Fruit fly (Drosophila melanogaster) whole organism, embryonic: ENCODE measurements around the gene ckd.
A peak's percentile ranks its signal among the peaks of the same experiment; 100 is the strongest.

ENCODE experiments used
- Antp ChIP-seq: fragments of 200-800 bp; sonication (Bioruptor generic); optimal IDR thresholded peaks from 3 replicates; lab custom pipeline; 2016; ENCODE audit warnings: missing biosample characterization, missing genetic modification characterization
- Bteb2 ChIP-seq: fragments of 200-800 bp; sonication (Bioruptor generic); optimal IDR thresholded peaks from 2 replicates; lab custom pipeline; 2016; ENCODE audit warnings: missing biosample characterization, missing genetic modification characterization
- CG10147 ChIP-seq: fragments of 200-800 bp; sonication (Bioruptor generic); optimal IDR thresholded peaks from 2 replicates; lab custom pipeline; 2019; ENCODE audit warnings: missing biosample characterization, mild to moderate bottlenecking, missing genetic modification characterization, moderate library complexity
- CG11560 ChIP-seq: fragments of 200-800 bp; sonication (Bioruptor generic); IDR thresholded peaks from 3 replicates; pipeline ENCODE4 v1.3.6; 2022; ENCODE audit warnings: missing biosample characterization, missing genetic modification characterization
- CG12071 ChIP-seq: fragments of 200-800 bp; sonication (Bioruptor generic); optimal IDR thresholded peaks from 3 replicates; lab custom pipeline; 2018; ENCODE audit warnings: missing biosample characterization, mild to moderate bottlenecking, missing genetic modification characterization
- CG13287 ChIP-seq: fragments of 200-800 bp; sonication (Bioruptor generic); IDR thresholded peaks from 2 replicates; pipeline ENCODE4 v1.3.6; 2022; ENCODE audit warnings: missing biosample characterization, missing genetic modification characterization; ENCODE audit not compliant: partially characterized antibody
- CG18599 ChIP-seq: fragments of 200-800 bp; sonication (Bioruptor generic); optimal IDR thresholded peaks from 3 replicates; lab custom pipeline; 2017; ENCODE audit warnings: missing biosample characterization, missing genetic modification characterization, mild to moderate bottlenecking, moderate library complexity, missing genetic modification reagents
- CG31365 ChIP-seq: fragments of 200-800 bp; sonication (Bioruptor generic); optimal IDR thresholded peaks from 2 replicates; lab custom pipeline; 2018; ENCODE audit warnings: missing biosample characterization, mild to moderate bottlenecking, missing genetic modification characterization
- CG3407 ChIP-seq: fragments of 200-800 bp; sonication (Bioruptor generic); optimal IDR thresholded peaks from 2 replicates; lab custom pipeline; 2018; ENCODE audit warnings: missing biosample characterization, mild to moderate bottlenecking, missing genetic modification characterization
- CG4328 ChIP-seq: fragments of 200-800 bp; sonication (Bioruptor generic); optimal IDR thresholded peaks from 3 replicates; lab custom pipeline; 2017; ENCODE audit warnings: missing biosample characterization, missing genetic modification reagents, missing genetic modification characterization
- CG6765 ChIP-seq: fragments of 200-800 bp; sonication (Bioruptor generic); optimal IDR thresholded peaks from 3 replicates; lab custom pipeline; 2017; ENCODE audit warnings: missing biosample characterization, mild to moderate bottlenecking, missing genetic modification characterization
- CG8359 ChIP-seq: fragments of 200-800 bp; sonication (Bioruptor generic); optimal IDR thresholded peaks from 2 replicates; lab custom pipeline; 2017; ENCODE audit warnings: missing biosample characterization, mild to moderate bottlenecking, missing genetic modification characterization, borderline replicate concordance
- CG8388 ChIP-seq: fragments of 200-800 bp; sonication (Bioruptor generic); optimal IDR thresholded peaks from 2 replicates; lab custom pipeline; 2019; ENCODE audit warnings: missing biosample characterization, mild to moderate bottlenecking, missing genetic modification characterization, moderate library complexity
- CG9727 ChIP-seq: fragments of 200-800 bp; sonication (Bioruptor generic); optimal IDR thresholded peaks from 3 replicates; lab custom pipeline; 2017; ENCODE audit warnings: missing biosample characterization, mild to moderate bottlenecking, missing genetic modification characterization
- Chrac-16 ChIP-seq: fragments of 200-800 bp; sonication (Bioruptor generic); optimal IDR thresholded peaks from 3 replicates; lab custom pipeline; 2016; ENCODE audit warnings: missing biosample characterization, missing genetic modification characterization
- CrebB ChIP-seq: fragments of 200-800 bp; sonication (Bioruptor generic); optimal IDR thresholded peaks from 3 replicates; lab custom pipeline; 2018; ENCODE audit warnings: missing biosample characterization, mild to moderate bottlenecking, missing genetic modification characterization
- HLHmδ ChIP-seq: fragments of 200-800 bp; sonication (Bioruptor generic); optimal IDR thresholded peaks from 2 replicates; lab custom pipeline; 2018; ENCODE audit warnings: missing biosample characterization, mild to moderate bottlenecking, missing genetic modification characterization, moderate library complexity
- HmgD ChIP-seq: fragments of 200-800 bp; sonication (Bioruptor generic); optimal IDR thresholded peaks from 3 replicates; lab custom pipeline; 2016; ENCODE audit warnings: missing biosample characterization, missing genetic modification characterization
- HmgZ ChIP-seq: fragments of 200-800 bp; sonication (Bioruptor generic); optimal IDR thresholded peaks from 2 replicates; lab custom pipeline; 2018; ENCODE audit warnings: missing biosample characterization, mild to moderate bottlenecking, missing genetic modification characterization
- Hmx ChIP-seq: fragments of 200-800 bp; sonication (Bioruptor generic); optimal IDR thresholded peaks from 2 replicates; lab custom pipeline; 2016; ENCODE audit warnings: missing biosample characterization, missing genetic modification characterization
- Hr51 ChIP-seq, 2 experiments: fragments of 200-800 bp; sonication (Bioruptor generic); optimal IDR thresholded peaks; 2 replicates in 1 of 2; 3 replicates in 1 of 2; lab custom pipeline; 2016 to 2018; ENCODE audit warnings: missing biosample characterization in 2 of 2, missing genetic modification characterization in 2 of 2, mild to moderate bottlenecking in 1 of 2, moderate library complexity in 1 of 2
- Hr78 ChIP-seq, 2 experiments: fragments of 200-800 bp in 1 of 2; fragments of >200 bp in 1 of 2; sonication (Bioruptor generic) in 1 of 2; optimal IDR thresholded peaks; 2 replicates each; lab custom pipeline; 2017 to 2019; ENCODE audit warnings: missing biosample characterization in 2 of 2, missing genetic modification characterization in 2 of 2, mild to moderate bottlenecking in 1 of 2, moderate library complexity in 1 of 2
- NFAT ChIP-seq: fragments of 200-800 bp; sonication (Bioruptor generic); IDR thresholded peaks from 2 replicates; pipeline ENCODE4 v1.3.6; 2022; ENCODE audit warnings: missing biosample characterization, missing genetic modification characterization
- Nf-YA ChIP-seq: fragments of 200-800 bp; sonication (Bioruptor generic); IDR thresholded peaks from 2 replicates; pipeline ENCODE4 v1.3.6; 2022; ENCODE audit warnings: missing biosample characterization, missing genetic modification characterization
- Nf-YC ChIP-seq: fragments of 200-800 bp; optimal IDR thresholded peaks from 3 replicates; lab custom pipeline; 2019; ENCODE audit warnings: missing biosample characterization, mild to moderate bottlenecking, missing genetic modification characterization, moderate library complexity
- PHDP ChIP-seq: fragments of 200-800 bp; sonication (Bioruptor generic); optimal IDR thresholded peaks from 3 replicates; lab custom pipeline; 2018; ENCODE audit warnings: missing biosample characterization, mild to moderate bottlenecking, missing genetic modification characterization, moderate library complexity
- Scr ChIP-seq: fragments of 200-800 bp; sonication (Bioruptor generic); IDR thresholded peaks from 2 replicates; pipeline ENCODE4 v1.3.6; 2022; ENCODE audit warnings: missing biosample characterization, missing genetic modification characterization; ENCODE audit not compliant: partially characterized antibody
- TFAM ChIP-seq: fragments of 200-800 bp; sonication (Bioruptor generic); optimal IDR thresholded peaks from 2 replicates; lab custom pipeline; 2017; ENCODE audit warnings: missing biosample characterization, missing genetic modification characterization, inconsistent platforms
- abd-A ChIP-seq: fragments of 200-800 bp; sonication (Bioruptor generic); optimal IDR thresholded peaks from 3 replicates; lab custom pipeline; 2019; ENCODE audit warnings: missing biosample characterization, mild to moderate bottlenecking, missing genetic modification characterization, moderate library complexity
- bab2 ChIP-seq: fragments of 200-800 bp; sonication (Bioruptor generic); optimal IDR thresholded peaks from 2 replicates; lab custom pipeline; 2016; ENCODE audit warnings: missing biosample characterization, missing genetic modification characterization
- crol ChIP-seq: fragments of 200-800 bp; sonication (Bioruptor generic); IDR thresholded peaks from 2 replicates; pipeline ENCODE4 v1.3.6; 2022; ENCODE audit warnings: missing biosample characterization, missing genetic modification characterization
- da ChIP-seq: fragments of 200-800 bp; sonication (Bioruptor generic); optimal IDR thresholded peaks from 2 replicates; lab custom pipeline; 2016; ENCODE audit warnings: missing biosample characterization, missing genetic modification characterization
- dati ChIP-seq: fragments of 200-800 bp; sonication (Bioruptor generic); IDR thresholded peaks from 2 replicates; pipeline ENCODE4 v1.3.6; 2022; ENCODE audit warnings: missing biosample characterization, missing genetic modification characterization
- dm ChIP-seq: fragments of 200-800 bp; sonication (Bioruptor generic); optimal IDR thresholded peaks from 3 replicates; lab custom pipeline; 2016; ENCODE audit warnings: missing biosample characterization, missing genetic modification characterization
- dpn ChIP-seq, 2 experiments: fragments of 200-800 bp; sonication (Bioruptor generic); optimal IDR thresholded peaks; 3 replicates each; lab custom pipeline; 2016; ENCODE audit warnings: missing biosample characterization in 2 of 2, missing genetic modification characterization in 2 of 2
- eve ChIP-seq, 2 experiments: fragments of >200 bp; optimal IDR thresholded peaks; 2 replicates each; lab custom pipeline; 2017; ENCODE audit warnings: missing biosample characterization in 2 of 2, missing genetic modification characterization in 2 of 2
- fru ChIP-seq: fragments of >200 bp; optimal IDR thresholded peaks from 2 replicates; lab custom pipeline; 2017
- fu2 ChIP-seq: fragments of 200-800 bp; sonication (Bioruptor generic); optimal IDR thresholded peaks from 2 replicates; lab custom pipeline; 2016; ENCODE audit warnings: missing biosample characterization, missing genetic modification characterization
- gce ChIP-seq: fragments of 200-800 bp; sonication (Bioruptor generic); IDR thresholded peaks from 3 replicates; pipeline ENCODE4 v1.3.6; 2022; ENCODE audit warnings: missing biosample characterization, missing genetic modification characterization
- gem ChIP-seq: fragments of 200-800 bp; sonication (Bioruptor generic); optimal IDR thresholded peaks from 2 replicates; lab custom pipeline; 2019; ENCODE audit warnings: missing biosample characterization, mild to moderate bottlenecking, missing genetic modification characterization, moderate library complexity
- insv ChIP-seq, 2 experiments: fragments of 200-800 bp; sonication (Bioruptor generic); optimal IDR thresholded peaks; 3 replicates each; lab custom pipeline; 2016 to 2018; ENCODE audit warnings: missing biosample characterization in 2 of 2, missing genetic modification characterization in 2 of 2
- jing ChIP-seq: fragments of 200-800 bp; sonication (Bioruptor generic); optimal IDR thresholded peaks from 2 replicates; lab custom pipeline; 2018; ENCODE audit warnings: missing biosample characterization, mild to moderate bottlenecking, missing genetic modification characterization
- kah ChIP-seq: fragments of 200-800 bp; sonication (Bioruptor generic); optimal IDR thresholded peaks from 2 replicates; lab custom pipeline; 2018; ENCODE audit warnings: missing biosample characterization, mild to moderate bottlenecking, missing genetic modification characterization
- lmd ChIP-seq: fragments of 200-800 bp; sonication (Bioruptor generic); IDR thresholded peaks from 2 replicates; pipeline ENCODE4 v1.3.6; 2022; ENCODE audit warnings: missing biosample characterization, missing genetic modification characterization
- lola ChIP-seq, 3 experiments: fragments of >200 bp in 2 of 3; fragments of 200-800 bp in 1 of 3; sonication (Bioruptor generic) in 1 of 3; optimal IDR thresholded peaks; 2 replicates each; lab custom pipeline; 2017 to 2019; ENCODE audit warnings: missing biosample characterization in 3 of 3, missing genetic modification characterization in 3 of 3, mild to moderate bottlenecking in 1 of 3, moderate library complexity in 1 of 3
- repo ChIP-seq: fragments of 200-800 bp; sonication (Bioruptor generic); optimal IDR thresholded peaks from 2 replicates; lab custom pipeline; 2016; ENCODE audit warnings: missing biosample characterization, missing genetic modification characterization
- tin ChIP-seq: fragments of 200-800 bp; sonication (Bioruptor generic); optimal IDR thresholded peaks from 3 replicates; lab custom pipeline; 2016; ENCODE audit warnings: missing biosample characterization, missing genetic modification characterization
- yki ChIP-seq: fragments of >200 bp; optimal IDR thresholded peaks from 3 replicates; lab custom pipeline; 2018
- z ChIP-seq: fragments of 200-800 bp; sonication (Bioruptor generic); IDR thresholded peaks from 3 replicates; pipeline ENCODE4 v1.3.6; 2022; ENCODE audit warnings: missing biosample characterization, missing genetic modification characterization

ckd gene

DNA sequence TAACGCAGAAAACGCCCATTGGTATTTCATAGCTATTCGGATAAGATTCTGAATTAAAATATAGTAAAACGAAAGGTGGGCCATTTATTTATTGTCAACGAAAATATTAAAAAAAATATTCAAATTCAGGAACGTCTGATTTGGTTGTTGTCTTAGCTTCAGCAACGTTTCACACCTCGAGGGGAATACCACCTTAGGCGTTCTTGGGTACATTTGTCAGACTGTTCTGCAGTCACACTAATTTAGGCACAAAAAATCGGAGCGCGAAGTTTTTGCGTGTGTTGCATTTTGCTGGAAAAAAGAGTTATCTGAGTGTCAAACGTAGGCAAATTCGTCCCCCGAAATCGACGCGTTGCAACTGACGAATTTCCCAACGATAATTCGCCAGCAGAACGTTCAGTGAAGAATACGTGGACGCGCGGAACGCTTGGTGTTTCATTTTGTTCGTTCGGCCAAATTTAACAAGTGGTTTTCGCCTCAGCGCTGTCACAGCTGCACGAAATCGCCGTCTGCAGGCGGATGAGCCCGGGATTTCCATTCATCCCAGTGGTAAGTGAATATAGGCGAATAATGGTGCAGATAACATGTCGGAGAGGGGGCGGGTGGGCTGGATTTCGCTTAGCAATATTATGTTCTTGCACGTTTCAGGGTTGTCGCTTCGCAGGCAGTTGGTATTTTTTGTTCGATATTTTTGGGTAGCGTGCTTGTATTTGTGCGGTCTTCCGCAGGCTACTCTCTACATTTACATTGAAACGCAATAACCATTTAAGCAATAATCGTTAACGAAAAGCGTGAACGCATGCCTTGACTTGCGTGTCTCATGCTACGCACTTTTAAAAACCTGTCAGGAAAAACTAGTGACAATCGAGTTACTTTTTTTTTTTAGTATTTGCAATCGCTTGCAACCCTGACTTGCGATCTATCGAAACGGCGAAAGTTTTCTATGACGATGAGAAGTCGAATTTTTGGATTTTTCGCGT is 32.6 kb upstream of the ckd start, which contains the start of gene Larp4B (continued):
- no peak for TF ChIP-seq tin (GFP tag; lab: Kevin White, UChicago)
- TF ChIP-seq Chrac-16 (GFP tag; lab: Kevin White, UChicago): no peak
- TF ChIP-seq dpn (GFP tag; optimal IDR thresholded peaks at IDR 0.05; lab: Kevin White, UChicago): no peak
- peak; percentile 33 for TF ChIP-seq Bteb2 (GFP tag; lab: Kevin White, UChicago)
- no peak for TF ChIP-seq da (GFP tag; lab: Kevin White, UChicago)
- peak; percentile 8 for TF ChIP-seq fu2 (GFP tag; lab: Kevin White, UChicago)
- TF ChIP-seq gce (GFP tag; lab: Robert Waterston, UW): no peak
- peak; percentile 86 for TF ChIP-seq crol (GFP tag; lab: Robert Waterston, UW)
- TF ChIP-seq HmgD (GFP tag; lab: Kevin White, UChicago): peak; percentile 35
- no peak for TF ChIP-seq CG8388 (GFP tag; lab: Kevin White, UChicago)
- no peak for TF ChIP-seq CG6765 (GFP tag; lab: Kevin White, UChicago)
- TF ChIP-seq Nf-YA (GFP tag; lab: Robert Waterston, UW): no peak
- no peak for TF ChIP-seq Hmx (GFP tag; lab: Kevin White, UChicago)
- peak; percentile 61 for TF ChIP-seq HmgZ (tag; lab: Kevin White, UChicago)
- TF ChIP-seq Scr: peak; percentile 72
- no peak for TF ChIP-seq jing (GFP tag; lab: Kevin White, UChicago)
- TF ChIP-seq CG9727: peak; percentile 19
- TF ChIP-seq CG8359 (GFP tag; lab: Kevin White, UChicago): no peak
- TF ChIP-seq Hr51 (GFP tag; optimal IDR thresholded peaks at IDR 0.05; lab: Kevin White, UChicago): no peak
- no peak for TF ChIP-seq HLHmδ
- TF ChIP-seq fru (lab: Kevin White, UChicago): no peak
- no peak for TF ChIP-seq yki (lab: Kevin White, UChicago)
- peak; percentile 2 for TF ChIP-seq PHDP (tag; lab: Kevin White, UChicago)
- TF ChIP-seq repo (GFP tag; lab: Kevin White, UChicago): no peak
- no peak for TF ChIP-seq NFAT (GFP tag; lab: Robert Waterston, UW)
- TF ChIP-seq CG18599 (GFP tag; lab: Kevin White, UChicago): no peak
- no peak for TF ChIP-seq bab2 (GFP tag; lab: Kevin White, UChicago)
- TF ChIP-seq CG4328 (GFP tag; lab: Kevin White, UChicago): no peak
- no peak for TF ChIP-seq Nf-YC (tag; lab: Kevin White, UChicago)
- no peak for TF ChIP-seq CG3407 (GFP tag; lab: Kevin White, UChicago)
- TF ChIP-seq gem (tag; lab: Kevin White, UChicago): no peak
- peak; percentile 72 for TF ChIP-seq CG13287 (GFP tag; lab: Robert Waterston, UW)
- no peak for TF ChIP-seq Antp
- TF ChIP-seq kah: peak; percentile 94
- no peak for TF ChIP-seq CrebB
- no peak for TF ChIP-seq CG11560 (tag; lab: Robert Waterston, UW)
- TF ChIP-seq z (GFP tag; lab: Robert Waterston, UW): no peak
- TF ChIP-seq abd-A: no peak
- peak in 1 of 2 experiments; percentile 41 for TF ChIP-seq insv (GFP tag; optimal IDR thresholded peaks at IDR 0.05; lab: Kevin White, UChicago)
- no peak for TF ChIP-seq dati (GFP tag; lab: Robert Waterston, UW)
- TF ChIP-seq TFAM (GFP tag; lab: Kevin White, UChicago): no peak
- no peak for TF ChIP-seq Hr78 (GFP tag; optimal IDR thresholded peaks at IDR 0.05; lab: Kevin White, UChicago)
- no peak for TF ChIP-seq CG12071 (GFP tag; lab: Kevin White, UChicago)
- peak; percentile 80 for TF ChIP-seq dm (GFP tag; lab: Kevin White, UChicago)
- TF ChIP-seq lola (GFP tag; optimal IDR thresholded peaks at IDR 0.05; lab: Kevin White, UChicago): no peak
- TF ChIP-seq eve (GFP tag; optimal IDR thresholded peaks at IDR 0.05; lab: Kevin White, UChicago): no peak
- TF ChIP-seq CG10147 (GFP tag; lab: Kevin White, UChicago): peak; percentile 22
- TF ChIP-seq CG31365 (tag; lab: Kevin White, UChicago): no peak
- TF ChIP-seq lmd (GFP tag; lab: Robert Waterston, UW): no peak
